Worm (Caenorhabditis elegans) whole organism, mixed stage, embryonic: Measurements from ENCODE around the gene F58F6.6.

ENCODE experiments used
- sptf-1 ChIP-seq: sonication (generic microtip); optimal IDR thresholded peaks from 2 replicates; lab custom pipeline; 2017; ENCODE audit warnings: mild to moderate bottlenecking, missing genetic modification characterization, moderate library complexity, missing compliant biosample characterization
- ztf-11 ChIP-seq: fragments of 150-350 bp; optimal IDR thresholded peaks from 2 replicates; lab custom pipeline; 2014; ENCODE audit warnings: missing biosample characterization, missing genetic modification characterization

Gene F58F6.6

ce11 chrIV:1391446-1391845 is 50.6 kb downstream of the F58F6.6 start:
- TF ChIP-seq ztf-11 (tag; lab: Kevin White, UChicago) (no peak), sptf-1 (tag; lab: Kevin White, UChicago) (no peak)
